Worm (Caenorhabditis elegans) whole organism, L3 larva: ENCODE measurements around the gene C44H9.7.

ENCODE experiments used
- ZK546.5 ChIP-seq: sonication (generic microtip); optimal IDR thresholded peaks from 2 replicates; lab custom pipeline; 2017; ENCODE audit warnings: missing biosample characterization, missing genetic modification characterization
- elt-2 ChIP-seq: sonication (generic microtip); optimal IDR thresholded peaks from 2 replicates; lab custom pipeline; 2016; ENCODE audit warnings: missing genetic modification reagents, mild to moderate bottlenecking, missing genetic modification characterization, missing compliant biosample characterization
- fkh-10 ChIP-seq: sonication (generic microtip); optimal IDR thresholded peaks from 2 replicates; lab custom pipeline; 2017; ENCODE audit warnings: missing biosample characterization, missing genetic modification reagents, missing genetic modification characterization
- mdl-1 ChIP-seq: fragments of 150-350 bp; optimal IDR thresholded peaks from 2 replicates; lab custom pipeline; 2014; ENCODE audit warnings: missing biosample characterization, missing genetic modification characterization
- mml-1 ChIP-seq: fragments of 150-350 bp; sonication (generic microtip); optimal IDR thresholded peaks from 3 replicates; lab custom pipeline; 2014; ENCODE audit warnings: missing biosample characterization, missing genetic modification characterization
- nhr-12 ChIP-seq: fragments of 150-350 bp; optimal IDR thresholded peaks from 2 replicates; lab custom pipeline; 2014; ENCODE audit warnings: missing biosample characterization, missing genetic modification characterization
- nhr-237 ChIP-seq: fragments of 150-350 bp; optimal IDR thresholded peaks from 2 replicates; lab custom pipeline; 2014; ENCODE audit warnings: missing biosample characterization, missing genetic modification characterization
- nhr-77 ChIP-seq: fragments of 150-350 bp; optimal IDR thresholded peaks from 2 replicates; lab custom pipeline; 2014; ENCODE audit warnings: missing biosample characterization, missing genetic modification characterization
- pqm-1 ChIP-seq: fragments of 150-350 bp; optimal IDR thresholded peaks from 2 replicates; lab custom pipeline; 2017; ENCODE audit warnings: missing biosample characterization, missing genetic modification characterization, inconsistent platforms
- ztf-4 ChIP-seq: fragments of 150-350 bp; optimal IDR thresholded peaks from 2 replicates; lab custom pipeline; 2014; ENCODE audit warnings: missing biosample characterization, missing genetic modification characterization

- TF ChIP-seq mml-1 (tag; lab: Kevin White, UChicago) (no peak), mdl-1 (no peak), ZK546.5 (no peak), elt-2 (tag; lab: Kevin White, UChicago) (no peak), pqm-1 (no peak), fkh-10 (no peak), ztf-4 (tag; lab: Kevin White, UChicago) (no peak), nhr-77 (tag; lab: Kevin White, UChicago) (no peak), nhr-12 (no peak), nhr-237 (tag; lab: Kevin White, UChicago) (no peak)
These were observed 42.9 kb downstream of the C44H9.7 start for ce11 chrV:12811810-12812209.
